Fruit fly (Drosophila melanogaster): ENCODE data around the gene ACXC.

dm6 chr2L:12916514-12916913 is 4.2 kb downstream of the ACXC start, which contains the start of gene ACXB:
- TF ChIP-seq CG7368 (GFP tag; optimal IDR thresholded peaks at IDR 0.05) (no peak), CG6854 (GFP tag; optimal IDR thresholded peaks at IDR 0.05) (no peak), fkh (GFP tag; optimal IDR thresholded peaks at IDR 0.05) (no peak), CG6276 (GFP tag; optimal IDR thresholded peaks at IDR 0.05) (no peak), CG11294 (GFP tag; IDR thresholded peaks at IDR 0.05) (no peak), acj6 (GFP tag; optimal IDR thresholded peaks at IDR 0.05) (no peak), CG32006 (GFP tag; optimal IDR thresholded peaks at IDR 0.05) (no peak), Eip75B (GFP tag; optimal IDR thresholded peaks at IDR 0.05) (no peak)

All from whole organism, prepupa.